Fruit fly (Drosophila melanogaster) whole organism, embryonic: ENCODE data around the gene Mco1.

ENCODE experiments used
- Antp ChIP-seq: fragments of 200-800 bp; sonication (Bioruptor generic); optimal IDR thresholded peaks from 3 replicates; lab custom pipeline; 2016; ENCODE audit warnings: missing biosample characterization, missing genetic modification characterization
- CG11456 ChIP-seq: fragments of 200-800 bp; sonication (Bioruptor generic); IDR thresholded peaks from 3 replicates; pipeline ENCODE4 v1.3.6; 2022; ENCODE audit warnings: missing biosample characterization, missing genetic modification characterization
- CG11723 ChIP-seq: fragments of 200-800 bp; sonication (Bioruptor generic); optimal IDR thresholded peaks from 2 replicates; lab custom pipeline; 2017; ENCODE audit warnings: missing biosample characterization, mild to moderate bottlenecking, missing genetic modification characterization
- CG12299 ChIP-seq: fragments of 200-800 bp; sonication (Bioruptor generic); optimal IDR thresholded peaks from 2 replicates; lab custom pipeline; 2018; ENCODE audit warnings: missing biosample characterization, mild to moderate bottlenecking, missing genetic modification characterization
- CG13775 ChIP-seq: fragments of 200-800 bp; sonication (Bioruptor generic); optimal IDR thresholded peaks from 3 replicates; lab custom pipeline; 2017; ENCODE audit warnings: missing biosample characterization, mild to moderate bottlenecking, missing genetic modification characterization
- CG15479 ChIP-seq: fragments of 200-800 bp; sonication (Bioruptor generic); optimal IDR thresholded peaks from 3 replicates; lab custom pipeline; 2019; ENCODE audit warnings: missing biosample characterization, mild to moderate bottlenecking, missing genetic modification characterization, moderate library complexity
- CG16813 ChIP-seq: fragments of 200-800 bp; sonication (Bioruptor generic); IDR thresholded peaks from 3 replicates; pipeline ENCODE4 v1.3.6; 2022; ENCODE audit warnings: missing biosample characterization, missing genetic modification characterization; ENCODE audit not compliant: partially characterized antibody
- CG16815 ChIP-seq: fragments of 200-800 bp; sonication (Bioruptor generic); optimal IDR thresholded peaks from 3 replicates; lab custom pipeline; 2017; ENCODE audit warnings: missing biosample characterization, mild to moderate bottlenecking, missing genetic modification characterization
- CG18619 ChIP-seq: fragments of 200-800 bp; sonication (Bioruptor generic); optimal IDR thresholded peaks from 3 replicates; lab custom pipeline; 2017; ENCODE audit warnings: missing biosample characterization, mild to moderate bottlenecking, missing genetic modification characterization
- CG2678 ChIP-seq: fragments of 200-800 bp; sonication (Bioruptor generic); optimal IDR thresholded peaks from 3 replicates; lab custom pipeline; 2019; ENCODE audit warnings: missing biosample characterization, mild to moderate bottlenecking, missing genetic modification characterization, moderate library complexity
- CG30431 ChIP-seq: fragments of 200-800 bp; sonication (Bioruptor generic); optimal IDR thresholded peaks from 2 replicates; lab custom pipeline; 2017; ENCODE audit warnings: missing biosample characterization, missing genetic modification characterization
- CG31224 ChIP-seq: fragments of 200-800 bp; sonication (Bioruptor generic); IDR thresholded peaks from 2 replicates; pipeline ENCODE4 v1.3.6; 2022; ENCODE audit warnings: missing biosample characterization, missing genetic modification characterization
- CG32532 ChIP-seq: fragments of 200-800 bp; sonication (Bioruptor generic); IDR thresholded peaks from 2 replicates; pipeline ENCODE4 v1.3.6; 2022; ENCODE audit warnings: missing biosample characterization, missing genetic modification characterization
- CG4282 ChIP-seq: fragments of 200-800 bp; sonication (Bioruptor generic); optimal IDR thresholded peaks from 2 replicates; lab custom pipeline; 2016; ENCODE audit warnings: missing biosample characterization, missing genetic modification characterization
- CG8290 ChIP-seq, 3 experiments: fragments of 200-800 bp; sonication (Bioruptor generic); optimal IDR thresholded peaks; 2 replicates each; lab custom pipeline; 2016 to 2019; ENCODE audit warnings: missing biosample characterization in 3 of 3, missing genetic modification characterization in 3 of 3, mild to moderate bottlenecking in 2 of 3, moderate library complexity in 1 of 3
- CG9437 ChIP-seq: fragments of 200-800 bp; sonication (Bioruptor generic); optimal IDR thresholded peaks from 2 replicates; lab custom pipeline; 2018; ENCODE audit warnings: missing biosample characterization, mild to moderate bottlenecking, missing genetic modification characterization
- CG9609 ChIP-seq: fragments of 200-800 bp; sonication (Bioruptor generic); optimal IDR thresholded peaks from 3 replicates; lab custom pipeline; 2016; ENCODE audit warnings: missing biosample characterization, missing genetic modification characterization
- CG9817 ChIP-seq: fragments of 200-800 bp; sonication (Bioruptor generic); optimal IDR thresholded peaks from 2 replicates; lab custom pipeline; 2018; ENCODE audit warnings: missing biosample characterization, mild to moderate bottlenecking, missing genetic modification characterization, moderate library complexity
- D19A ChIP-seq: fragments of 200-800 bp; optimal IDR thresholded peaks from 3 replicates; lab custom pipeline; 2019; ENCODE audit warnings: missing biosample characterization, mild to moderate bottlenecking, missing genetic modification characterization, moderate library complexity
- Dll ChIP-seq: fragments of 200-800 bp; sonication (Bioruptor generic); IDR thresholded peaks from 4 replicates; pipeline ENCODE4 v1.3.6; 2022; ENCODE audit warnings: missing biosample characterization, missing genetic modification characterization; ENCODE audit not compliant: partially characterized antibody
- Dref ChIP-seq: fragments of 200-800 bp; sonication (Bioruptor generic); IDR thresholded peaks from 2 replicates; pipeline ENCODE4 v1.3.6; 2022; ENCODE audit warnings: missing biosample characterization, missing genetic modification characterization
- Ets65A ChIP-seq: fragments of 200-800 bp; sonication (Bioruptor generic); peaks from one replicate; lab custom pipeline; 2016; ENCODE audit warnings: missing biosample characterization, missing genetic modification characterization
- HHEX ChIP-seq: fragments of 200-800 bp; sonication (Bioruptor generic); optimal IDR thresholded peaks from 3 replicates; lab custom pipeline; 2017; ENCODE audit warnings: missing biosample characterization, mild to moderate bottlenecking, missing genetic modification characterization, missing genetic modification reagents
- HLH54F ChIP-seq: fragments of 200-800 bp; sonication (Bioruptor generic); optimal IDR thresholded peaks from 3 replicates; lab custom pipeline; 2016; ENCODE audit warnings: missing biosample characterization, missing genetic modification characterization
- HmgD ChIP-seq: fragments of 200-800 bp; sonication (Bioruptor generic); optimal IDR thresholded peaks from 3 replicates; lab custom pipeline; 2016; ENCODE audit warnings: missing biosample characterization, missing genetic modification characterization
- Oaz ChIP-seq: fragments of 200-800 bp; sonication (Bioruptor generic); IDR thresholded peaks from 2 replicates; pipeline ENCODE4 v1.3.6; 2022; ENCODE audit warnings: missing biosample characterization, missing genetic modification characterization
- Rfx ChIP-seq: fragments of 200-800 bp; sonication (Bioruptor generic); IDR thresholded peaks from 2 replicates; pipeline ENCODE4 v1.3.6; 2022; ENCODE audit warnings: missing biosample characterization, missing genetic modification characterization
- Vsx1 ChIP-seq: fragments of 200-800 bp; sonication (Bioruptor generic); optimal IDR thresholded peaks from 2 replicates; lab custom pipeline; 2017; ENCODE audit warnings: missing biosample characterization, mild to moderate bottlenecking, missing genetic modification characterization, missing genetic modification reagents
- al ChIP-seq: fragments of 200-800 bp; sonication (Bioruptor generic); IDR thresholded peaks from 2 replicates; pipeline ENCODE4 v1.3.6; 2022; ENCODE audit warnings: missing biosample characterization, missing genetic modification characterization
- ara ChIP-seq: fragments of 200-800 bp; sonication (Bioruptor generic); IDR thresholded peaks from 2 replicates; pipeline ENCODE4 v1.3.6; 2022; ENCODE audit warnings: missing biosample characterization, missing genetic modification characterization
- cg ChIP-seq: fragments of 200-800 bp; sonication (Bioruptor generic); optimal IDR thresholded peaks from 3 replicates; lab custom pipeline; 2019; ENCODE audit warnings: missing biosample characterization, mild to moderate bottlenecking, missing genetic modification characterization, moderate library complexity
- chinmo ChIP-seq: fragments of 200-800 bp; sonication (Bioruptor generic); IDR thresholded peaks from 4 replicates; pipeline ENCODE4 v1.3.6; 2022; ENCODE audit warnings: missing biosample characterization, missing genetic modification characterization; ENCODE audit not compliant: partially characterized antibody
- chn ChIP-seq: fragments of 200-800 bp; sonication (Bioruptor generic); optimal IDR thresholded peaks from 2 replicates; lab custom pipeline; 2016; ENCODE audit warnings: missing biosample characterization, missing genetic modification characterization
- dati ChIP-seq: fragments of 200-800 bp; sonication (Bioruptor generic); IDR thresholded peaks from 2 replicates; pipeline ENCODE4 v1.3.6; 2022; ENCODE audit warnings: missing biosample characterization, missing genetic modification characterization
- dimm ChIP-seq: fragments of 200-800 bp; sonication (Bioruptor generic); IDR thresholded peaks from 2 replicates; pipeline ENCODE4 v1.3.6; 2022; ENCODE audit warnings: missing biosample characterization, missing genetic modification characterization
- esg ChIP-seq: fragments of 200-800 bp; sonication (Bioruptor generic); conservative IDR thresholded peaks from 2 replicates; pipeline ENCODE4 v1.3.6; 2022; ENCODE audit warnings: missing biosample characterization, missing genetic modification characterization
- gem ChIP-seq: fragments of 200-800 bp; sonication (Bioruptor generic); optimal IDR thresholded peaks from 2 replicates; lab custom pipeline; 2019; ENCODE audit warnings: missing biosample characterization, mild to moderate bottlenecking, missing genetic modification characterization, moderate library complexity
- grau ChIP-seq: fragments of 200-800 bp; optimal IDR thresholded peaks from 3 replicates; lab custom pipeline; 2019; ENCODE audit warnings: missing biosample characterization, mild to moderate bottlenecking, missing genetic modification characterization, moderate library complexity
- ind ChIP-seq: fragments of 200-800 bp; sonication (Bioruptor generic); optimal IDR thresholded peaks from 3 replicates; lab custom pipeline; 2016; ENCODE audit warnings: missing biosample characterization, missing genetic modification characterization
- kni ChIP-seq: fragments of 200-800 bp; sonication (Bioruptor generic); optimal IDR thresholded peaks from 3 replicates; lab custom pipeline; 2017; ENCODE audit warnings: mild to moderate bottlenecking, missing biosample characterization, missing genetic modification reagents, missing genetic modification characterization
- lmd ChIP-seq: fragments of 200-800 bp; sonication (Bioruptor generic); IDR thresholded peaks from 2 replicates; pipeline ENCODE4 v1.3.6; 2022; ENCODE audit warnings: missing biosample characterization, missing genetic modification characterization
- mld ChIP-seq: fragments of 200-800 bp; sonication (Bioruptor generic); IDR thresholded peaks from 3 replicates; pipeline ENCODE4 v1.3.6; 2022; ENCODE audit warnings: missing biosample characterization, missing genetic modification characterization; ENCODE audit not compliant: partially characterized antibody
- pum ChIP-seq: fragments of 200-800 bp; sonication (Bioruptor generic); optimal IDR thresholded peaks from 2 replicates; lab custom pipeline; 2016; ENCODE audit warnings: missing biosample characterization, missing genetic modification characterization
- sens-2 ChIP-seq: fragments of 200-800 bp; sonication (Bioruptor generic); IDR thresholded peaks from 2 replicates; pipeline ENCODE4 v1.3.6; 2022; ENCODE audit warnings: missing biosample characterization, missing genetic modification characterization
- tin ChIP-seq: fragments of 200-800 bp; sonication (Bioruptor generic); optimal IDR thresholded peaks from 3 replicates; lab custom pipeline; 2016; ENCODE audit warnings: missing biosample characterization, missing genetic modification characterization
- z ChIP-seq: fragments of 200-800 bp; sonication (Bioruptor generic); IDR thresholded peaks from 3 replicates; pipeline ENCODE4 v1.3.6; 2022; ENCODE audit warnings: missing biosample characterization, missing genetic modification characterization
- zfh2 ChIP-seq: fragments of 200-800 bp; sonication (Bioruptor generic); optimal IDR thresholded peaks from 2 replicates; lab custom pipeline; 2016; ENCODE audit warnings: missing biosample characterization, missing genetic modification characterization

Gene Mco1

DNA sequence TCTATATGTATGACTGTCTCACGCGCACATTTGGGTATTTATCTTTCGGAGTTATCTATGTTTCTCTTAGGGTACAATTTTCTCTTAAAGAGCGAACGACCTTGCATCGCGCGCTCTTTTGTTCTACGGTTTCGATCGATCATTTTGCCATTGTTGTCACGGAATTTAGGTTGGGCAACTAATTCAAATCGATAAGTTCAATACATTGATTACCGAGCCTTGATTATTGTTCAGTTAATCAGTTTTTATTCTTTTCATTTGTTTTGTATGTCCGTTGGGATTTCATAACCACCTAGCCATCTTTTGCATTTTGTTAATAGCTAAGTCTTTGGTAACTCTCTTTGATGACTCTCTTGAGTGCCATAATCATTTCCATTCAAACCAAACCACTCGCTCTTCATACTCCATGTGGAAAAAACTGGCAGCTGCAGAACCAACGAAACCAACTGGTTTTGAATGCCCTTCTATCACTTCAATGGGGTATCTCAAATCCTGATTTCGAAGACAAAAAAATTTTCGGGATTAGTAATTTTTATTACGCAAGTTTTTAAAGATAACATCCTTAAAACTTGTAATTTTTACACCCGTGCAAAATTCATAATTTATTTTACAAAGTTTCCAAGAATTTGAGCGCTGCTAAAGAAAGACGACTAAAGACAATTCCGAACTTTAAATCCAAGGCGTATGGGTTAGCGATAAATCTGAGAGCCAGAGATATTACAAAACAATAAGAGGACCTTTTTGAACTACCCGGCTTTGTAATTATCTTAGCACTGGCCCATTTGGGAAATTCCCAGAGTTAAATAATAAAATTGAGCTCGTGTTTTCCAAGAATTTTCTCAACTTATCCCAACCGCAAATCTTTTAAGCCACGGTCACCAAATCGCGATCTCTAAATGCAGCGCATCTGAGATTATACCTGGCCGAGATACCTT, 32.2 kb downstream of the Mco1 start (continued):
- TF ChIP-seq z (GFP tag; lab: Robert Waterston, UW), result peak; percentile 73; the same call in 2 of the 3 replicates
- TF ChIP-seq CG18619 (GFP tag; lab: Kevin White, UChicago), result peak; percentile 17
- TF ChIP-seq CG13775 (GFP tag; lab: Kevin White, UChicago), result peak; percentile 25
- TF ChIP-seq CG31224 (GFP tag; lab: Robert Waterston, UW), result peak; percentile 55
- TF ChIP-seq CG9609 (GFP tag; lab: Kevin White, UChicago), result peak; percentile 57
- TF ChIP-seq esg (GFP tag; lab: Robert Waterston, UW), result no peak; the same call in 1 of the 2 replicates
- TF ChIP-seq cg (GFP tag; lab: Kevin White, UChicago), result peak; percentile 16
- no peak for TF ChIP-seq CG16813 (GFP tag; lab: Robert Waterston, UW)
- TF ChIP-seq CG16815 (GFP tag; lab: Kevin White, UChicago), result peak; percentile 30
- peak; percentile 36 for TF ChIP-seq pum (GFP tag; lab: Kevin White, UChicago)
- peak; percentile 7; the same call in 1 of the 3 replicates for TF ChIP-seq CG11456
- TF ChIP-seq D19A, result no peak
- TF ChIP-seq Antp (GFP tag; lab: Kevin White, UChicago), result peak; percentile 14
- TF ChIP-seq tin, result no peak
- TF ChIP-seq kni (GFP tag; lab: Kevin White, UChicago), result peak; percentile 37
- TF ChIP-seq al (GFP tag; lab: Robert Waterston, UW), result peak; percentile 5; the same call in 1 of the 2 replicates
- TF ChIP-seq gem (tag; lab: Kevin White, UChicago), result peak; percentile 12
- TF ChIP-seq zfh2, result peak; percentile 45
- no peak for TF ChIP-seq dimm (GFP tag; lab: Robert Waterston, UW)
- TF ChIP-seq mld (GFP tag; lab: Robert Waterston, UW), result no peak
- peak; percentile 8 for TF ChIP-seq lmd (GFP tag; lab: Robert Waterston, UW)
- TF ChIP-seq Ets65A (GFP tag; lab: Kevin White, UChicago), result peak; percentile 93
- peak; percentile 76; the same call in 2 of the 4 replicates for TF ChIP-seq chinmo (GFP tag; lab: Robert Waterston, UW)
- peak; percentile 9 for TF ChIP-seq HLH54F (GFP tag; lab: Kevin White, UChicago)
- peak; percentile 13 for TF ChIP-seq CG2678 (tag; lab: Kevin White, UChicago)
- peak; percentile 43; the same call in 1 of the 4 replicates for TF ChIP-seq Dll (GFP tag; lab: Robert Waterston, UW)
- TF ChIP-seq, all 482 proteins: peak for 75

DNA sequence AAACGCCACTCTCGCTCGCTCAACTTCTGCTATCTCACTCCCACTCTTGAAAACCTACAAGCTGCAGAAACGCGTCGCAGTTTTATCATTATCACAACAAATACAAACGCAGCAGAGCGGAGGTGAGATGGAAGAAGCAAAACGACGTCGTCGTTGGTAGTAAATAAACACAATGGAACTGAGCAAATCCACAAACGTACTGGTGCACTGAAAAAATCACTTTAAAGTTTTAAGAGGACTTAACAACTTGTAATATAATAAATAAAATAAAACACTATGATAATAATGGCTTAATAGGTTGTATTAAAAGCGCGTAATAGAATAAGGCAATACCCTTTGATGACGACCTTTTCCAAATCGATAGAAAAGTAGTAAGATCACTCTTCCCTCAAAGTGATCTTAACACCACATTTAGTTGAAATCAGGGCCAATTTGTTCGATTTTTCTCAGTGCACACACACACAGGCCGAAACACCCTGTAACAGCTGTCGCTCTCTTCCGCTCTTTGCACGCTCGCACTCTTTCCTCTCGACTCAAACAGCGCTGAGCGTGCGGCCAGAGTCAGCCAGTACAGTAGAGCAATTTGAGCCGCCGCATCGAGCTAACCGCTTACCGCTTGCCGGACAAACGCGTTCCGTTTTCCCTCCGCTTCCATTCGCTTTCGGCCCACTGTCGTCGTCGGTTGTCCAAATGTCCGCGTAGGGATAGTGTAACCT, 33.0 kb downstream of the Mco1 start:
- TF ChIP-seq CG12299 (tag; lab: Kevin White, UChicago), result peak; percentile 93
- TF ChIP-seq grau (tag; lab: Kevin White, UChicago), result peak; percentile 95
- TF ChIP-seq ara (GFP tag; lab: Robert Waterston, UW), result peak; percentile 95
- peak; percentile 87 for TF ChIP-seq CG15479
- peak; percentile 87 for TF ChIP-seq CG9437 (GFP tag; lab: Kevin White, UChicago)
- peak; percentile 90 for TF ChIP-seq sens-2 (GFP tag; lab: Robert Waterston, UW)
- peak; percentile 92 for TF ChIP-seq CG9817 (tag; lab: Kevin White, UChicago)
- peak; percentile 90 for TF ChIP-seq Oaz
- TF ChIP-seq CG8290 (GFP tag; optimal IDR thresholded peaks at IDR 0.05; lab: Kevin White, UChicago), result peak; percentile 97
- TF ChIP-seq CG8290 (tag; optimal IDR thresholded peaks at IDR 0.05; lab: Kevin White, UChicago), result peak; percentile 86 to 87
- peak; percentile 92 for TF ChIP-seq Vsx1 (GFP tag; lab: Kevin White, UChicago)
- TF ChIP-seq CG30431 (GFP tag; lab: Kevin White, UChicago), result peak; percentile 96
- TF ChIP-seq Dref (GFP tag; lab: Robert Waterston, UW), result no peak
- TF ChIP-seq chn (GFP tag; lab: Kevin White, UChicago), result peak; percentile 66
- TF ChIP-seq HmgD (GFP tag; lab: Kevin White, UChicago), result peak; percentile 69
- peak; percentile 96 for TF ChIP-seq HHEX (GFP tag; lab: Kevin White, UChicago)
- TF ChIP-seq ind, result peak; percentile 95
- TF ChIP-seq CG32532 (GFP tag; lab: Robert Waterston, UW), result peak; percentile 95
- TF ChIP-seq Rfx, result peak; percentile 96
- peak; percentile 92 for TF ChIP-seq CG11723 (GFP tag; lab: Kevin White, UChicago)
- peak; percentile 86 for TF ChIP-seq dati (GFP tag; lab: Robert Waterston, UW)
- TF ChIP-seq CG4282, result peak; percentile 85
